Worm (Caenorhabditis elegans): ENCODE results near the gene Y49F6B.2.
A peak's percentile ranks its signal among the peaks of the same experiment; 100 is the strongest.
"Not testable (repeated sequence)": the region's sequence is repeated elsewhere in the genome, so short reads cannot be mapped to it uniquely, and the experiment has no call there.

Y49F6B.2 gene

DNA sequence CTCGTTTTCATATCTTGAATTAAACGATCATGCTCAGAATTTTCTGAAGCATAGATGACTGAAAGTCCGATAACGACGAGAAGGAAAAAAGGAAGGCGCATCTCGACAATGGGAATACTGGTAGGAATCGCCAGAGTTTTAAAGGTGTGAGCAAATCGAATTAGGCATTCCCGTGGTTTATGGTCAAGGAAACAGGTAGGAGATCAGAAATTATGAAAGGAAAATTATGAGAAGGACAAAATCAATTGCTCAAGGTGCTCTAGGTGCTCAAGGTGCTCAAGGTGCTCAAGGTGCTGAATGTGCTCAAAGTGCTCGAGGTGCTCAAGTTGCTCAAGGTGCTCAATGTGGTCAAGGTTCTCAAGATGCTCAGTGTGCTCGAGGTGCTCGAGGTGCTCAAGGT is 38.2 kb upstream of the Y49F6B.2 start, which contains the start of gene C16C8.10:
TSS of gene C16C8.10 (minus strand) at position 101 of the 400 bp plus-strand sequence.
- TF ChIP-seq blmp-1 (tag; optimal IDR thresholded peaks at IDR 0.05); zip-4 (GFP tag; optimal IDR thresholded peaks at IDR 0.05); mep-1 (tag; optimal IDR thresholded peaks at IDR 0.05): not testable (repeated sequence)

DNA sequence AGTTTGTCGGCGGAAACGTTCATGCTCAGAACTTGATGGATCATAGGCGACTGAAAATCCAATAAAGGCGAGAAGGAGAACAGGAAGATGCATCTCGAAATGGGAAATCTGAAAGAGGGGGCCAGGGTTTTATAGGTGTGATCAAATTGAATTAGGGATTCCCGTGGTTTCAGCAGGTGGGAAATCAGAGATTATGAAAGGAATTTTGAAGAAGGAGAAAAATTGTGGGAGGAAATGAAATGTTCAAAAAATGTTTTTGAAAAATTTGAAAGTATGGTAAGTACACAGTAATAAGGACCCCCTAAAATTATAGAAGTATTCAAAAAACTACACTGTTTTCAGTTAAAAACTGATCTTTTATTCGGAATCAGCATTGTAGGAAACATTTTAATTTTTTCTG is 32.2 kb upstream of the Y49F6B.2 start, which contains the start of gene Y49F6B.20:
TSS of gene Y49F6B.20 (minus strand) at position 101 of the 400 bp plus-strand sequence.
- no peak for TF ChIP-seq pax-3 (tag; optimal IDR thresholded peaks at IDR 0.05)
- TF ChIP-seq rnt-1 (tag; optimal IDR thresholded peaks at IDR 0.05), result no peak
- TF ChIP-seq elt-3 (tag; optimal IDR thresholded peaks at IDR 0.05), result no peak
- TF ChIP-seq C16A3.4 (tag; optimal IDR thresholded peaks at IDR 0.05), result no peak
- no peak for TF ChIP-seq hlh-4 (tag; optimal IDR thresholded peaks at IDR 0.05)
- TF ChIP-seq lin-14 (GFP tag; optimal IDR thresholded peaks at IDR 0.05), result no peak
- no peak for TF ChIP-seq pqm-1 (tag; optimal IDR thresholded peaks at IDR 0.05)
- TF ChIP-seq egl-13 (tag; optimal IDR thresholded peaks at IDR 0.05), result no peak
- no peak for TF ChIP-seq nhr-11 (tag; optimal IDR thresholded peaks at IDR 0.05)
- no peak for TF ChIP-seq jun-1 (tag; optimal IDR thresholded peaks at IDR 0.05)
- no peak for TF ChIP-seq ama-1 (optimal IDR thresholded peaks at IDR 0.05)
- TF ChIP-seq tlp-1 (tag; optimal IDR thresholded peaks at IDR 0.05), result no peak
- TF ChIP-seq lin-39 (tag; optimal IDR thresholded peaks at IDR 0.05), result no peak
- no peak for TF ChIP-seq nhr-85 (tag)
- TF ChIP-seq nhr-12 (tag; optimal IDR thresholded peaks at IDR 0.05), result no peak
- no peak for TF ChIP-seq elt-2 (tag; optimal IDR thresholded peaks at IDR 0.05)
- no peak for TF ChIP-seq nhr-47 (tag; optimal IDR thresholded peaks at IDR 0.05)
- TF ChIP-seq mab-9 (GFP tag; IDR thresholded peaks at IDR 0.05), result no peak
- no peak for TF ChIP-seq Y116A8C.19 (tag; optimal IDR thresholded peaks at IDR 0.05; ENCODE audit: borderline replicate concordance)

DNA sequence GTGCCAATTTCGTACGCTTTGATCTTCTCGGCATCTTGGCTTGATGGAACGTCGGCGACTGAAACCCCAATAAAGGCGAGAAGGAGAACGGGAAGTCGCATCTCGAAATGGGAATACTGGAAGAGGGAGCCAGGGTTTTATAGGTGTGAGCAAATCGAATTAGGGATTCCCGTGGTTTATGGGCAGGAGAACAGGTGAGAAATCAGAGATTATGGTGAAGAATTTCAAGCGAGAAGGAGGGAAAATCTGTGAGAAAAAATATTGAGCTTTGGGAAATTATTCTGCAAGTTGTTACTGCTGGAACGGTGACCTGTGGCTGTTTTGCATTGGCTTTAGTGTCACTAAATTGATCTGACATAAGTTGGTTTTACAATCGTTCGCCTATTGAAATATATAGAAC is 31.2 kb upstream of the Y49F6B.2 start, which contains the start of gene Y49F6B.13:
TSS of gene Y49F6B.13 (minus strand) at position 101 of the 400 bp plus-strand sequence.
- TF ChIP-seq ceh-63 (GFP tag; optimal IDR thresholded peaks at IDR 0.05), result no peak
- TF ChIP-seq nhr-84 (tag; optimal IDR thresholded peaks at IDR 0.05), result no peak
- no peak for TF ChIP-seq mep-1 (tag; optimal IDR thresholded peaks at IDR 0.05)
- TF ChIP-seq sptf-1 (tag; optimal IDR thresholded peaks at IDR 0.05), result no peak
- TF ChIP-seq F16B12.6 (tag; optimal IDR thresholded peaks at IDR 0.05), result no peak
- no peak for TF ChIP-seq unc-98 (GFP tag; IDR thresholded peaks at IDR 0.05)
- no peak for TF ChIP-seq efl-1 (optimal IDR thresholded peaks at IDR 0.05)
- peak in 1 of 2 experiments; percentile 47 for TF ChIP-seq efl-1 (GFP tag; optimal IDR thresholded peaks at IDR 0.05 in 1 of 2)

DNA sequence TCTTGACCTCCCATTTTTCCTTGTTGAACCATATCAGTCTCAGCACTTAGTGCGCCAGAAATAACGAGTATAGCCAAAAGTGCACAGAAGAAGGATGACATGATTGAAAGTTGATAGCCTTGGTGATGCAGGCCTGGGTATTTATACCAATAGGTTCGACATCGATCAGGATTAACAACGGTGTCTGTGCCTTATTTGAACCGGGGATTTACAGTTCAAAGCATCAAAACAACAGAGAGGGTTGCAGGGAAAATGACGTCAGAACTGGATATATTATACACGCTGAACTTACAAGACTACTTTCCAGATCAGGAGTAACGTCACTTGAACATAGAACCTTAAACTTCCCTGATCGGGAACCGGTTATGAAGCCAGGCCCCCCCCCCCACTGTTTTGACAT is 30.5 kb upstream of the Y49F6B.2 start, which contains the start of gene Y49F6B.12:
TSS of gene Y49F6B.12 (minus strand) at position 101 of the 400 bp plus-strand sequence.
- TF ChIP-seq zip-4 (GFP tag; optimal IDR thresholded peaks at IDR 0.05) (no peak), isw-1 (GFP tag; IDR thresholded peaks at IDR 0.05) (no peak), mab-9 (GFP tag; IDR thresholded peaks at IDR 0.05) (no peak)

DNA sequence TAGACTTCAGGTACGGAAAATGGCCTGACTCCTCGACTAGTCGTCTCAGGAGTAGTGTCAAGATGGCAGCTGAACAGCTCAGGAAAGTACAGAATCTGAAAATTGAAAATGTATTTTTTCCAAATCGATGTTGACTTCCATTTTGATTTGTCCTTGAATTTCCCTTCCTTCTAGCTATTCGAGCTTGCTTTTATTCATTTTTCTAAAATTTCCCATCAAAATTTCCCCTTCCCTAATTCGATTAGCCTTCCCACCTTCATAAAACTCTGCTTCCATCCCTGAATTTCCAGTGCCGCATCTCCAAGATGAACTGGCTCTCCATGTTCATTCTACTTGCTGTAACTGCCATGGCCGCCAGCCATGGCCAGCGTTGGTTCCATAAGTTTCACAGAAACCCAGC is 30.0 kb upstream of the Y49F6B.2 start, which contains the start of gene Y49F6B.6:
TSS of gene Y49F6B.6 (plus strand) at position 301 of the 400 bp plus-strand sequence.
- TF ChIP-seq mef-2 (tag; optimal IDR thresholded peaks at IDR 0.05), result no peak
- no peak for TF ChIP-seq Y116A8C.19 (tag; optimal IDR thresholded peaks at IDR 0.05; ENCODE audit: borderline replicate concordance)
- TF ChIP-seq tbx-2 (tag; optimal IDR thresholded peaks at IDR 0.05), result no peak
- TF ChIP-seq unc-130 (tag; optimal IDR thresholded peaks at IDR 0.05), result no peak
- no peak for TF ChIP-seq sptf-1 (tag; optimal IDR thresholded peaks at IDR 0.05)

DNA sequence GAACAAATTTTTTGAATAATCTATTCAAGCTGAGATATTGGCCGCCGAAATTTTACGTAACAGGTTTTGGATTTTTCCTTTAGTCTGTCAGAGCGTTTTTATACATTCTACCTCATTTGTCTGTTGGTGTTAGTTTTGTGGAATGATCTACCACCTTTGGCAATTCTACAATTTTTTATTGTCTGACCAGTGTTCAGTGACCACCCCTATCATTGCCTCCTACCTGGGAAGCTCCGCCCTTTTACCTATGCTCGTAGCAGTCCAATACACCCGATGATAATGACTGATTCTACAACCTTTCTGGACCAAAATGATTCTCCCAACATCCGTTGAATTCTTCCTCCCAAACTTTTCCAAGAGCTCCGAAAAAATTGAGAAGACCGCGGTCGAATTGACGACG is 29.0 kb upstream of the Y49F6B.2 start, which contains the start of gene sdz-32:
TSS of gene sdz-32 (plus strand) at position 301 of the 400 bp plus-strand sequence.
- no peak for TF ChIP-seq isw-1 (GFP tag; IDR thresholded peaks at IDR 0.05)
- no peak for TF ChIP-seq nhr-12 (tag; optimal IDR thresholded peaks at IDR 0.05)
- TF ChIP-seq tbx-2 (tag; optimal IDR thresholded peaks at IDR 0.05), result no peak
- TF ChIP-seq fkh-10 (GFP tag; optimal IDR thresholded peaks at IDR 0.05), result no peak
- no peak for TF ChIP-seq jun-1 (tag; optimal IDR thresholded peaks at IDR 0.05)

Data from whole organism, L1 larva.